Worm (Caenorhabditis elegans): ENCODE data around the gene puf-5.

The puf-5 gene

ce11 chrII:8568234-8568969 lies 6.9 kb upstream of the puf-5 start:
- TF ChIP-seq egl-43 (GFP tag; IDR thresholded peaks at IDR 0.05): 0 out of 2 replicates have a peak, but pooled peaks have one; percentile 69
- peak; percentile 53; the same call in 1 of the 2 replicates for TF ChIP-seq T26A8.4 (GFP tag; IDR thresholded peaks at IDR 0.05)
- peak; percentile 63 for TF ChIP-seq set-16 (GFP tag; IDR thresholded peaks at IDR 0.05)
- TF ChIP-seq unc-62 (GFP tag; optimal IDR thresholded peaks at IDR 0.05 in 1 of 2): peak in 1 of 2 experiments; percentile 69
- TF ChIP-seq unc-62 (tag; optimal IDR thresholded peaks at IDR 0.05): no peak
- TF ChIP-seq ceh-62 (tag; optimal IDR thresholded peaks at IDR 0.05): no peak
- 0 out of 2 replicates have a peak, but pooled peaks have one; percentile 19 for TF ChIP-seq saeg-2 (GFP tag; IDR thresholded peaks at IDR 0.05)

- TF ChIP-seq lsy-2 (tag; optimal IDR thresholded peaks at IDR 0.05) (peak; percentile 89 to 98), Y105C5A.15 (GFP tag; IDR thresholded peaks at IDR 0.05) (no peak), F10B5.3 (tag; optimal IDR thresholded peaks at IDR 0.05) (no peak), dmd-9 (GFP tag; IDR thresholded peaks at IDR 0.05) (no peak), dve-1 (tag; optimal IDR thresholded peaks at IDR 0.05; ENCODE audit: insufficient read depth) (peak; percentile 90), ceh-44 (GFP tag; IDR thresholded peaks at IDR 0.05) (peak; percentile 49; the same call in 1 of the 2 replicates), ZK546.5 (tag; optimal IDR thresholded peaks at IDR 0.05) (peak; percentile 26 to 93), set-16 (GFP tag; IDR thresholded peaks at IDR 0.05) (no peak), unc-130 (GFP tag; optimal IDR thresholded peaks at IDR 0.05) (peak; percentile 17), jun-1 (tag; optimal IDR thresholded peaks at IDR 0.05) (peak; percentile 0), spr-3 (GFP tag; optimal IDR thresholded peaks at IDR 0.05) (no peak), ces-1 (GFP tag; optimal IDR thresholded peaks at IDR 0.05) (no peak), hif-1 (tag; optimal IDR thresholded peaks at IDR 0.05) (peak in 1 of 2 experiments; percentile 78), T26A8.4 (GFP tag; IDR thresholded peaks at IDR 0.05) (peak; percentile 69), T20F7.1 (GFP tag; optimal IDR thresholded peaks at IDR 0.05) (no peak), lin-13 (GFP tag; optimal IDR thresholded peaks at IDR 0.05) (peak; percentile 72), R02D3.7 (tag; optimal IDR thresholded peaks at IDR 0.05) (no peak), ceh-32 (tag; optimal IDR thresholded peaks at IDR 0.05; ENCODE audit: poor library complexity) (no peak), nhr-42 (GFP tag; IDR thresholded peaks at IDR 0.05) (peak; percentile 23; the same call in 1 of the 2 replicates), daf-16 (GFP tag; optimal IDR thresholded peaks at IDR 0.05) (no peak), daf-16 (tag; optimal IDR thresholded peaks at IDR 0.05) (peak; percentile 79), dpl-1 (GFP tag; optimal IDR thresholded peaks at IDR 0.05) (peak; percentile 96), unc-39 (tag; optimal IDR thresholded peaks at IDR 0.05) (no peak), zip-2 (tag; optimal IDR thresholded peaks at IDR 0.05) (peak; percentile 7), fos-1 (tag; optimal IDR thresholded peaks at IDR 0.05) (no peak), nhr-77 (tag; optimal IDR thresholded peaks at IDR 0.05) (peak; percentile 93), lin-39 (tag; optimal IDR thresholded peaks at IDR 0.05) (no peak), cey-2 (tag; optimal IDR thresholded peaks at IDR 0.05; ENCODE audit: borderline replicate concordance, insufficient read depth) (no peak), dmd-6 (GFP tag; IDR thresholded peaks at IDR 0.05) (peak; percentile 60), nhr-11 (tag; optimal IDR thresholded peaks at IDR 0.05) (peak; percentile 87), F26F4.8 (GFP tag; conservative IDR thresholded peaks at IDR 0.05) (no peak), ztf-11 (tag; optimal IDR thresholded peaks at IDR 0.05) (no peak), hlh-11 (tag; optimal IDR thresholded peaks at IDR 0.05) (peak; percentile 82), ama-1 (optimal IDR thresholded peaks at IDR 0.05) (peak; percentile 65), ceh-20 (GFP tag; IDR thresholded peaks at IDR 0.05) (no peak), nhr-10 (tag; optimal IDR thresholded peaks at IDR 0.05) (no peak), nhr-111 (GFP tag; optimal IDR thresholded peaks at IDR 0.05) (no peak), F37D6.2 (tag; optimal IDR thresholded peaks at IDR 0.05) (peak; percentile 49), zfp-3 (GFP tag; conservative IDR thresholded peaks at IDR 0.05) (0 out of 2 replicates have a peak, but pooled peaks have one; percentile 65), dmd-8 (GFP tag; IDR thresholded peaks at IDR 0.05) (no peak), lir-3 (tag; optimal IDR thresholded peaks at IDR 0.05) (no peak)
These were observed 6.0 kb upstream of the puf-5 start, which contains the start of the genes col-38 and rpl-5 for ce11 chrII:8569038-8569977. Gene col-38 (minus strand): TSS chrII:8569088. Gene rpl-5 (plus strand): TSS chrII:8569927.

Data from whole organism, L4 larva.